Worm (Caenorhabditis elegans): ENCODE measurements around the gene eri-3.

- TF ChIP-seq W03F9.2 (tag; optimal IDR thresholded peaks at IDR 0.05) (no peak), dao-5 (tag; optimal IDR thresholded peaks at IDR 0.05) (no peak)
Observed at ce11 chrII:1136485-1136884, 13.2 kb downstream of the eri-3 start, which contains the start of gene pod-2.
